Worm (Caenorhabditis elegans) whole organism, mixed stage, embryonic: ENCODE measurements around the gene F15B9.6.

Experiments
- M03D4.4 ChIP-seq: sonication (generic microtip); optimal IDR thresholded peaks from 2 replicates; lab custom pipeline; 2017; ENCODE audit warnings: mild to moderate bottlenecking, missing genetic modification characterization, missing compliant biosample characterization
- bed-3 ChIP-seq: fragments of 200-800 bp; sonication (Bioruptor generic); optimal IDR thresholded peaks from 3 replicates; lab custom pipeline; 2018; ENCODE audit warnings: mild to moderate bottlenecking, missing genetic modification characterization, moderate library complexity, missing compliant biosample characterization
- ceh-39 ChIP-seq: fragments of 150-350 bp; optimal IDR thresholded peaks from 2 replicates; lab custom pipeline; 2014; ENCODE audit warnings: missing biosample characterization, missing genetic modification characterization
- ceh-43 ChIP-seq: fragments of 200-800 bp; sonication (Bioruptor generic); optimal IDR thresholded peaks from 2 replicates; lab custom pipeline; 2018; ENCODE audit warnings: mild to moderate bottlenecking, missing genetic modification characterization, moderate library complexity, missing compliant biosample characterization
- ceh-83 ChIP-seq: fragments of 200-800 bp; sonication (Bioruptor generic); optimal IDR thresholded peaks from 2 replicates; lab custom pipeline; 2018; ENCODE audit warnings: mild to moderate bottlenecking, missing genetic modification characterization, missing compliant biosample characterization
- ces-1 ChIP-seq: fragments of 150-350 bp; optimal IDR thresholded peaks from 2 replicates; lab custom pipeline; 2014; ENCODE audit warnings: missing biosample characterization, missing genetic modification reagents, missing genetic modification characterization
- drap-1 ChIP-seq: fragments of 200-800 bp; sonication (Bioruptor generic); optimal IDR thresholded peaks from 3 replicates; lab custom pipeline; 2018; ENCODE audit warnings: mild to moderate bottlenecking, missing genetic modification characterization, missing compliant biosample characterization
- elt-1 ChIP-seq: sonication (generic microtip); optimal IDR thresholded peaks from 2 replicates; lab custom pipeline; 2017; ENCODE audit warnings: missing genetic modification characterization, mild to moderate bottlenecking, missing compliant biosample characterization, antibody characterized with exemption, moderate library complexity, borderline replicate concordance; ENCODE audit not compliant: insufficient read depth
- elt-3 ChIP-seq: fragments of 150-350 bp; optimal IDR thresholded peaks from 2 replicates; lab custom pipeline; 2014; ENCODE audit warnings: missing biosample characterization, missing genetic modification characterization
- ham-2 ChIP-seq: fragments of 200-800 bp; sonication (Bioruptor generic); optimal IDR thresholded peaks from 2 replicates; lab custom pipeline; 2018; ENCODE audit warnings: mild to moderate bottlenecking, missing genetic modification characterization, missing compliant biosample characterization
- lin-13 ChIP-seq: fragments of 150-350 bp; optimal IDR thresholded peaks from 2 replicates; lab custom pipeline; 2014; ENCODE audit warnings: missing biosample characterization, missing genetic modification characterization
- lin-32 ChIP-seq: fragments of 200-800 bp; sonication (Bioruptor generic); optimal IDR thresholded peaks from 2 replicates; lab custom pipeline; 2018; ENCODE audit warnings: mild to moderate bottlenecking, missing genetic modification characterization, missing compliant biosample characterization
- mab-5 ChIP-seq: fragments of 150-350 bp; optimal IDR thresholded peaks from 2 replicates; lab custom pipeline; 2014; ENCODE audit warnings: missing biosample characterization, missing genetic modification characterization
- mep-1 ChIP-seq: fragments of 150-350 bp; optimal IDR thresholded peaks from 2 replicates; lab custom pipeline; 2017; ENCODE audit warnings: missing biosample characterization, missing genetic modification reagents, missing genetic modification characterization, inconsistent platforms
- mls-2 ChIP-seq: sonication (generic microtip); optimal IDR thresholded peaks from 2 replicates; lab custom pipeline; 2016; ENCODE audit warnings: mild to moderate bottlenecking, missing genetic modification characterization, moderate library complexity, missing compliant biosample characterization
- nhr-2 ChIP-seq: fragments of 150-350 bp; optimal IDR thresholded peaks from 2 replicates; lab custom pipeline; 2014; ENCODE audit warnings: missing biosample characterization, missing genetic modification characterization
- pha-4 ChIP-seq: fragments of 150-350 bp; optimal IDR thresholded peaks from 2 replicates; lab custom pipeline; 2018; ENCODE audit warnings: missing biosample characterization, missing genetic modification reagents, missing genetic modification characterization
- snpc-4 ChIP-seq: fragments of 150-350 bp; optimal IDR thresholded peaks from 2 replicates; lab custom pipeline; 2014; ENCODE audit warnings: missing biosample characterization, missing genetic modification characterization
- sptf-1 ChIP-seq: sonication (generic microtip); optimal IDR thresholded peaks from 2 replicates; lab custom pipeline; 2017; ENCODE audit warnings: mild to moderate bottlenecking, missing genetic modification characterization, moderate library complexity, missing compliant biosample characterization
- tbx-8 ChIP-seq: fragments of 200-800 bp; sonication (Bioruptor generic); optimal IDR thresholded peaks from 2 replicates; lab custom pipeline; 2018; ENCODE audit warnings: mild to moderate bottlenecking, missing genetic modification characterization, moderate library complexity, missing compliant biosample characterization
- unc-62 ChIP-seq: fragments of 150-350 bp; optimal IDR thresholded peaks from 2 replicates; lab custom pipeline; 2014; ENCODE audit warnings: missing biosample characterization, missing genetic modification reagents, missing genetic modification characterization

Gene F15B9.6

ce11 chrV:13063402-13063801 lies 49.5 kb downstream of the F15B9.6 start:
- TF ChIP-seq ham-2 (GFP tag; lab: Kevin White, UChicago) = no peak
- no peak for TF ChIP-seq pha-4
- no peak for TF ChIP-seq mep-1 (tag; lab: Kevin White, UChicago)
- no peak for TF ChIP-seq snpc-4
- no peak for TF ChIP-seq unc-62
- no peak for TF ChIP-seq tbx-8 (GFP tag; lab: Kevin White, UChicago)
- TF ChIP-seq bed-3 (GFP tag; lab: Kevin White, UChicago) = no peak
- TF ChIP-seq elt-1 = no peak
- no peak for TF ChIP-seq ces-1 (GFP tag; lab: Kevin White, UChicago)
- TF ChIP-seq drap-1 (GFP tag; lab: Kevin White, UChicago) = no peak
- no peak for TF ChIP-seq sptf-1 (tag; lab: Kevin White, UChicago)
- no peak for TF ChIP-seq nhr-2 (tag; lab: Kevin White, UChicago)
- TF ChIP-seq, all 35 proteins: peak for 0

ce11 chrV:13064164-13064563 lies 50.2 kb downstream of the F15B9.6 start:
- no peak for TF ChIP-seq mls-2
- no peak for TF ChIP-seq nhr-2 (tag; lab: Kevin White, UChicago)
- no peak for TF ChIP-seq pha-4
- no peak for TF ChIP-seq lin-13 (tag; lab: Kevin White, UChicago)
- TF ChIP-seq ceh-39 (tag; lab: Kevin White, UChicago) = no peak
- TF ChIP-seq mab-5 (tag; lab: Kevin White, UChicago) = no peak
- no peak for TF ChIP-seq ceh-43 (GFP tag; lab: Kevin White, UChicago)
- TF ChIP-seq lin-32 (GFP tag; lab: Kevin White, UChicago) = no peak
- no peak for TF ChIP-seq elt-3 (tag; lab: Kevin White, UChicago)
- no peak for TF ChIP-seq ceh-83
- no peak for TF ChIP-seq M03D4.4 (tag; lab: Kevin White, UChicago)
- no peak for TF ChIP-seq sptf-1 (tag; lab: Kevin White, UChicago)
- no peak for TF ChIP-seq snpc-4
